Worm (Caenorhabditis elegans) whole organism, L4 larva: ENCODE results near the gene glr-4.

ENCODE experiments used
- F10B5.3 ChIP-seq: sonication (generic microtip); optimal IDR thresholded peaks from 2 replicates; lab custom pipeline; 2016; ENCODE audit warnings: mild to moderate bottlenecking, missing genetic modification characterization, missing compliant biosample characterization
- F49E8.2 ChIP-seq: sonication (generic microtip); optimal IDR thresholded peaks from 2 replicates; lab custom pipeline; 2016; ENCODE audit warnings: missing compliant biosample characterization, mild to moderate bottlenecking, missing genetic modification characterization, borderline replicate concordance
- ceh-44 ChIP-seq: fragments of 200-800 bp; sonication (Bioruptor generic); IDR thresholded peaks from 2 replicates; pipeline ENCODE4 v1.3.6; 2022; ENCODE audit warnings: missing genetic modification reagents, missing genetic modification characterization, missing compliant biosample characterization
- cey-2 ChIP-seq: sonication (generic microtip); optimal IDR thresholded peaks from 3 replicates; lab custom pipeline; 2017; ENCODE audit warnings: missing genetic modification characterization, mild to moderate bottlenecking, missing compliant biosample characterization, antibody characterized with exemption, borderline replicate concordance; ENCODE audit not compliant: insufficient read depth
- ctbp-1 ChIP-seq: fragments of 200-800 bp; sonication (Bioruptor generic); IDR thresholded peaks from 2 replicates; pipeline ENCODE4 v1.3.6; 2022; ENCODE audit warnings: missing genetic modification reagents, missing genetic modification characterization, missing compliant biosample characterization
- daf-8 ChIP-seq: fragments of 200-800 bp; sonication (Bioruptor generic); IDR thresholded peaks from 2 replicates; pipeline ENCODE4 v1.3.6; 2022; ENCODE audit warnings: missing genetic modification characterization, missing compliant biosample characterization
- dmd-8 ChIP-seq: fragments of 200-800 bp; sonication (Bioruptor generic); IDR thresholded peaks from 2 replicates; pipeline ENCODE4 v1.3.6; 2022; ENCODE audit warnings: missing genetic modification characterization, missing compliant biosample characterization
- dpl-1 ChIP-seq: fragments of 150-350 bp; optimal IDR thresholded peaks from 2 replicates; lab custom pipeline; 2014; ENCODE audit warnings: missing biosample characterization, missing genetic modification reagents, missing genetic modification characterization
- duxl-1 ChIP-seq: sonication (generic microtip); optimal IDR thresholded peaks from 2 replicates; lab custom pipeline; 2016; ENCODE audit warnings: mild to moderate bottlenecking, missing genetic modification characterization, moderate library complexity, missing compliant biosample characterization; ENCODE audit not compliant: poor library complexity
- fkh-10 ChIP-seq: fragments of 150-350 bp; optimal IDR thresholded peaks from 2 replicates; lab custom pipeline; 2014; ENCODE audit warnings: missing biosample characterization, missing genetic modification reagents, missing genetic modification characterization
- lim-7 ChIP-seq: fragments of 200-800 bp; sonication (Bioruptor generic); IDR thresholded peaks from 2 replicates; pipeline ENCODE4 v1.3.6; 2022; ENCODE audit warnings: missing genetic modification characterization, missing compliant biosample characterization
- lin-15B ChIP-seq: fragments of 150-350 bp; sonication (generic microtip); optimal IDR thresholded peaks from 3 replicates; lab custom pipeline; 2014; ENCODE audit warnings: missing biosample characterization, missing genetic modification characterization
- lin-38 ChIP-seq: fragments of 200-800 bp; sonication (Bioruptor generic); IDR thresholded peaks from 2 replicates; pipeline ENCODE4 v1.3.6; 2022; ENCODE audit warnings: missing genetic modification reagents, missing genetic modification characterization, missing compliant biosample characterization
- lin-39 ChIP-seq: fragments of 150-350 bp; optimal IDR thresholded peaks from 2 replicates; lab custom pipeline; 2014; ENCODE audit warnings: missing biosample characterization, missing genetic modification reagents, missing genetic modification characterization
- madf-5 ChIP-seq, 2 experiments: fragments of 200-800 bp; sonication (Bioruptor generic); IDR thresholded peaks; 2 replicates each; pipeline ENCODE4 v1.3.6; 2022; ENCODE audit warnings: missing compliant biosample characterization in 2 of 2, missing genetic modification characterization in 2 of 2
- mdl-1 ChIP-seq, 2 experiments: fragments of 150-350 bp in 1 of 2; sonication (generic microtip) in 1 of 2; optimal IDR thresholded peaks; 2 replicates each; lab custom pipeline; 2014 to 2017; ENCODE audit warnings: missing biosample characterization in 2 of 2, missing genetic modification characterization in 2 of 2
- nhr-10 ChIP-seq: fragments of 150-350 bp; optimal IDR thresholded peaks from 2 replicates; lab custom pipeline; 2014; ENCODE audit warnings: missing biosample characterization, missing genetic modification characterization
- nhr-237 ChIP-seq: sonication (generic microtip); optimal IDR thresholded peaks from 2 replicates; lab custom pipeline; 2017; ENCODE audit warnings: missing biosample characterization, missing genetic modification characterization
- nhr-77 ChIP-seq: fragments of 150-350 bp; optimal IDR thresholded peaks from 2 replicates; lab custom pipeline; 2014; ENCODE audit warnings: missing biosample characterization, missing genetic modification characterization
- pha-4 ChIP-seq, 2 experiments: fragments of 150-350 bp in 1 of 2; fragments of 200-800 bp in 1 of 2; sonication (Bioruptor generic) in 1 of 2; IDR thresholded peaks in 1 of 2; optimal IDR thresholded peaks in 1 of 2; 2 replicates each; pipeline versions ENCODE4 v1.3.6 to Lab custom; 2014 to 2022; ENCODE audit warnings: missing genetic modification characterization in 2 of 2, missing genetic modification reagents in 2 of 2, missing biosample characterization in 1 of 2, missing compliant biosample characterization in 1 of 2
- rbr-2 ChIP-seq: sonication (generic microtip); optimal IDR thresholded peaks from 2 replicates; lab custom pipeline; 2016; ENCODE audit warnings: missing genotype, missing genetic modification characterization, missing compliant biosample characterization
- saeg-2 ChIP-seq: fragments of 200-800 bp; sonication (Bioruptor generic); IDR thresholded peaks from 2 replicates; pipeline ENCODE4 v1.3.6; 2022; ENCODE audit warnings: missing genetic modification reagents, missing genetic modification characterization, missing compliant biosample characterization
- sdz-12 ChIP-seq: fragments of 200-800 bp; sonication (Bioruptor generic); optimal IDR thresholded peaks from 2 replicates; lab custom pipeline; 2018; ENCODE audit warnings: mild to moderate bottlenecking, missing genetic modification characterization, missing compliant biosample characterization
- unc-130 ChIP-seq: sonication (generic microtip); optimal IDR thresholded peaks from 2 replicates; lab custom pipeline; 2016; ENCODE audit warnings: missing genetic modification reagents, missing genetic modification characterization, missing compliant biosample characterization
- unc-62 ChIP-seq, 3 experiments: fragments of 150-350 bp in 1 of 3; sonication (generic microtip); optimal IDR thresholded peaks in 2 of 3; peaks in 1 of 3; 1 replicate in 1 of 3; 2 replicates in 2 of 3; lab custom pipeline; 2014 to 2017; ENCODE audit warnings: missing biosample characterization in 3 of 3, missing genetic modification characterization in 3 of 3, missing genetic modification reagents in 3 of 3, missing genotype in 1 of 3
- zag-1 ChIP-seq: fragments of 150-350 bp; optimal IDR thresholded peaks from 2 replicates; lab custom pipeline; 2014; ENCODE audit warnings: missing biosample characterization, missing genetic modification characterization
- zfp-3 ChIP-seq: fragments of 200-800 bp; sonication (Bioruptor generic); conservative IDR thresholded peaks from 2 replicates; pipeline ENCODE4 v1.3.6; 2022; ENCODE audit warnings: missing genetic modification reagents, missing genetic modification characterization, missing compliant biosample characterization
- zip-2 ChIP-seq: fragments of 150-350 bp; optimal IDR thresholded peaks from 2 replicates; lab custom pipeline; 2014; ENCODE audit warnings: missing biosample characterization, missing genetic modification characterization
- ztf-11 ChIP-seq: fragments of 150-350 bp; optimal IDR thresholded peaks from 2 replicates; lab custom pipeline; 2014; ENCODE audit warnings: missing biosample characterization, missing genetic modification characterization

glr-4 gene

DNA sequence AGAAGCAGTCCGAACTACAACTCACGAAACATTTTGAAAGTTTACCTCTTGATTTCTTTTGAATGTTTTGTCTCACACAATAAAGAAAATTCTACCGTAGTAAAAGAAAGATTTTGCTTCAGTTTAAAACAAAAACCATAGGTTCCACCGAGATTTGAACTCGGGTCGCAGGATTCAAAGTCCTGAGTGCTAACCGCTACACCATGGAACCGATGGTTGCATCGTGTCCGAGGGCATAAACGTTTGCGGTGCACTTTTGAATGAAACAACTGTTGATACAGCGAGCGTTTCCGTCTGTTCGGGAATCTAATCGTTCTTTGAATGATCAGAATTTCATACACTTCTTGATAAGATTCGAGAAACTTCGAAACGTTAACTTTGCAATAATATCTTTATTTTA, 37.3 kb downstream of the glr-4 start (continued):
- TF ChIP-seq fkh-10 (no peak), lin-15B (tag; lab: Kevin White, UChicago) (no peak), zip-2 (tag; lab: Kevin White, UChicago) (peak; percentile 59), F49E8.2 (tag; lab: Kevin White, UChicago) (peak; percentile 11), cey-2 (tag; lab: Kevin White, UChicago) (no peak), unc-62 (GFP tag; optimal IDR thresholded peaks at IDR 0.05 in 1 of 2; lab: Kevin White, UChicago) (no peak), unc-62 (tag; optimal IDR thresholded peaks at IDR 0.05; lab: Kevin White, UChicago) (no peak), F10B5.3 (tag; lab: Kevin White, UChicago) (peak; percentile 17), nhr-77 (tag; lab: Kevin White, UChicago) (peak; percentile 49), nhr-10 (tag; lab: Kevin White, UChicago) (peak; percentile 24), daf-8 (no peak)

ce11 chrII:7755116-7755571, 39.0 kb downstream of the glr-4 start, which contains the start of the genes B0228.6 and B0228.1:
TSS of gene B0228.6 (minus strand) at chrII:7755166.
TSS of gene B0228.1 (plus strand) at chrII:7755343.
- TF ChIP-seq dpl-1 (GFP tag; lab: Kevin White, UChicago) (no peak), nhr-10 (tag; lab: Kevin White, UChicago) (no peak), fkh-10 (no peak), nhr-237 (tag; lab: Kevin White, UChicago) (no peak), ctbp-1 (0 out of 2 replicates have a peak, but pooled peaks have one; percentile 24), lin-15B (tag; lab: Kevin White, UChicago) (no peak), zag-1 (tag; lab: Kevin White, UChicago) (no peak), zfp-3 (GFP tag; lab: Robert Waterston, UW) (no peak), duxl-1 (no peak), unc-130 (GFP tag; lab: Kevin White, UChicago) (no peak), mdl-1 (tag; optimal IDR thresholded peaks at IDR 0.05; lab: Kevin White, UChicago) (peak in 1 of 2 experiments; percentile 6), zip-2 (tag; lab: Kevin White, UChicago) (no peak), lin-38 (GFP tag; lab: Robert Waterston, UW) (no peak)

ce11 chrII:7753500-7753899, 40.6 kb downstream of the glr-4 start, which contains the start of gene trx-1:
TSS of gene trx-1 (minus strand) at chrII:7753600.
- TF ChIP-seq ceh-44 (GFP tag; lab: Robert Waterston, UW) (no peak), mdl-1 (tag; optimal IDR thresholded peaks at IDR 0.05; lab: Kevin White, UChicago) (no peak), rbr-2 (tag; lab: Kevin White, UChicago) (no peak), sdz-12 (GFP tag; lab: Kevin White, UChicago) (no peak), lim-7 (GFP tag; lab: Robert Waterston, UW) (no peak), madf-5 (GFP tag; IDR thresholded peaks at IDR 0.05; lab: Robert Waterston, UW) (no peak), lin-39 (no peak), saeg-2 (GFP tag; lab: Robert Waterston, UW) (no peak), ztf-11 (tag; lab: Kevin White, UChicago) (no peak)

DNA sequence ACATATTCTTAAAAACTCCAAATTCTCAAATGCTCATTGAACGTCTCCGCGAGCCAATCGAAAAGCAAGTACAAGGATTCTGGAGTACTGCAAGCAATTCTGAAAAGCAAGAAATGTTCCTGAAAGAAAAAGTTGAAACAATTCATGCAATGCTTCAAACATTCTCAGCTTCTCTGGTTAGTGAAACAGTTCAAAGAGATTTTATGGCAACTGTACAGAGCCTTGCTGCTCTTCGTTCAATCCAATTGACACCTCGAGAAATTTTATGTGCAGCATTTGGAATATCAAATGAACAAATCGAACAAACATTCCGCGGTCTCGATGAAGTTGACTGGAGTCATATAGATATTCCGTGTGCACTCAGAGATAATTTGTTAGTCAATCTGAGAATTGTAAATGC, 57.4 kb downstream of the glr-4 start:
- TF ChIP-seq pha-4 (GFP tag; IDR thresholded peaks at IDR 0.05; lab: Robert Waterston, UW) (no peak), pha-4 (tag; optimal IDR thresholded peaks at IDR 0.05; lab: Kevin White, UChicago) (no peak), unc-62 (GFP tag; optimal IDR thresholded peaks at IDR 0.05 in 1 of 2; lab: Kevin White, UChicago) (peak in 1 of 2 experiments; percentile 95), unc-62 (tag; optimal IDR thresholded peaks at IDR 0.05; lab: Kevin White, UChicago) (no peak), dmd-8 (no peak)
